Worm (Caenorhabditis elegans) whole organism, L4/young adult: ENCODE measurements around the gene C25F9.8.

ENCODE experiments used
- W03F9.2 ChIP-seq: fragments of 150-350 bp; optimal IDR thresholded peaks from 2 replicates; lab custom pipeline; 2014; ENCODE audit warnings: missing biosample characterization, missing genetic modification characterization
- dao-5 ChIP-seq: sonication (generic microtip); optimal IDR thresholded peaks from 2 replicates; lab custom pipeline; 2016; ENCODE audit warnings: missing genotype, missing genetic modification characterization, moderate library complexity, missing compliant biosample characterization
- him-1 ChIP-seq: sonication (generic microtip); optimal IDR thresholded peaks from 2 replicates; lab custom pipeline; 2016; ENCODE audit warnings: missing genotype, missing genetic modification reagents, missing genetic modification characterization, missing compliant biosample characterization

C25F9.8 gene

DNA sequence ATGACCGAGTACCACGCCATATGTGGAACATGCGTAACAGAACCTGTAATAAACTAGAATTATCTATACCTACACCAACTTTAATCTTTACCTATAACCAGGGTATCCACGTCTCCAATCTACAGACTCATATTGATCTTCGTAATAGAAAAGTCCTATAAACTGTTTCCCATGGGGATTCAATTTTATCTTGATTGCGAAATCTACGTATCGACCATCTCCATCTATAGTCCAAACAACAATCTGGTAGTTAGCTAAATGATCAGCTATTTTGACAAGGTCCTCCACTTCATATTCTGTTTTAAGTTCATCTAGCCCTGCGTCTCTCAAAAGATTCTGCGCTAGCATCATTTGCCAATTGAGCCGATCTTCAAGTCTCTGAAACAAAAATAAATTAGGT lies 34.8 kb downstream of the C25F9.8 start:
- TF ChIP-seq dao-5 (tag; lab: Kevin White, UChicago) = no peak
- TF ChIP-seq him-1 (tag; lab: Kevin White, UChicago) = no peak
- TF ChIP-seq W03F9.2 = no peak

DNA sequence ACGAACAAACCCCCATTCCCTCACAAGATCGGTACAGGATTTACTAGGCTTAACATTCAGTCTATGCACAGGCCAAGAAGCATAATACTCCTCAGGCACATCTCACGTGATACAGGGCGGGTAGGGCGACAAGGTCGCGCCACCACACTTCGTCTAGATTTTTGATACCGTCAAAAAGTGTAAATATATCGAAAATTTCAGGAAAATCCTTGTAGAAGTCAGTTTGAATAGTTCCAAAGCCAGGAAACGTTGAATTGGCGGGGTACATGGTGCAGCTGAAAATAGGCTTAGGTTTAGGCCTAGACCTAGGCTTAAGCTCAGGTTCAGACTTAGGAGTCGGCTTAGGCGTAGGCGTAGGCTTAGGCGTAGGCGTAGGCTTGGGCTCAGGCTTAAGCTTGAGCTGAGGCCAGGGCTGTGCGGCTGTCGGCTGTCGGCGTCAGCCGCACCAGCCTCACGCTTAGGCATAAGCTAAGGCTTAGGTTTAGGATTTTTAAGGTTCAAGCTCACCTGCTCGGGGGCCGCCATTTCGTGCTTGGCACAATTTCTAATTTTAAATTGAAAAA lies 35.6 kb downstream of the C25F9.8 start:
- TF ChIP-seq him-1 (tag; lab: Kevin White, UChicago) (no peak), W03F9.2 (no peak), dao-5 (tag; lab: Kevin White, UChicago) (no peak)

DNA sequence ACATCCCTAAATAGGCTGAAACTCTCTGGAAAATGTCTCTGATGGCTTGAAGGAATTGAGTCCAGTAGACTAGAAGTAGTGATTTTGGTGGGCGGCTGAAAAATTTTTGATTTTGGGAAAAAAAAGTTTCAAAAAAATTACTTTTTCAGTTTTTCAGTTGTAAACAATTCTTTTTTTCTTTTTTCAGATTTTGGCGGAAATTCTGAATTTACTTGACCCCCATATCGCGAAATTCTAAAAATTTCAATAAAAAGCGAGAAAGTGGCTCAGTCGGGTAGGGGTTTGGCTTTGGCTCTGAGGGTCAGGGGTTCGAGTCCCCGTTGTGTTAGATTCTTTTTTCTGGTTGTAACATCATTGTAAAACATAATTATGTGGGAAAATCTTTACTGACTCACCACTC lies 36.2 kb downstream of the C25F9.8 start, which contains the start of gene srw-85:
Gene srw-85 (minus strand): TSS at position 101 of the 400 bp plus-strand sequence.
- TF ChIP-seq W03F9.2 = no peak
- TF ChIP-seq dao-5 (tag; lab: Kevin White, UChicago) = no peak
- no peak for TF ChIP-seq him-1 (tag; lab: Kevin White, UChicago)

DNA sequence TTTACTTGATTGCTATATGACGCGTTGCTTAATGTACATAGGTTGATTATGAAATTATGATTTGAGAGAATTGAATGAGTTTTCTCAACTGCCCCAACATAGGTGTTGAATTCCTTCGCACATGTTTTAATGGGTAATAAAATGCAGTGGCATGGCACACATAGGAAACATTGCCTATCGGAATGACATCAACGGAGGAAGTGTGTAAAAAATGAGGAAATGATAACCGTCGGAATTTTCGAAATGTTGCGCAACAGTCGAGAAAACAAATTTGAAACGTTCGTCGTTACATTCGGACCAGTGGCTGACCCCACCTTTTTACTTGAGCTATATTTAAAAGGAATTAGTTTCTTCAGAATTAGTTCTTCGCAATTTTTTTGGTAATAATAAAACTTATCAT lies 37.2 kb downstream of the C25F9.8 start:
- TF ChIP-seq dao-5 (tag; lab: Kevin White, UChicago) = no peak
- no peak for TF ChIP-seq W03F9.2
- TF ChIP-seq him-1 (tag; lab: Kevin White, UChicago) = no peak

DNA sequence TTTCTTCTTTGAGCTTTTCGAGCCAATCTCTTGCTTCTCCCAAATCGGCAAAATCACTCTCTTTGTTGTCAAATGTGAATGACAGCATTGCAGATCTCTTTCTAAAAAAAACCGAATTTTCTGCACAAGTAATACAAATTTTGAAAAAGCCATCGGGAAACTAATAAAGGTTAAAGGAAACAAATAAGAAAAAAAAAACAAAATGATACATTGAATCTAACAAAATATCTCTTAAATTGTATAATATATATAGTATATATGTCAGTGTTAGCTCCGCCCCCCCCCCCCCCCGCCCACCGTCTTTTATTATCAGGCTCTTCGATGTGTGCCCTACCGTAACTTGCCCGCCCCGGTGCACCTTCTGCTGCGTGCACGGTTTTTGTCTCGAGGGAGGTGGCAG lies 38.1 kb downstream of the C25F9.8 start, which contains the start of gene C25F9.11:
Gene C25F9.11 (minus strand): TSS at position 101 of the 400 bp plus-strand sequence.
- TF ChIP-seq dao-5 (tag; lab: Kevin White, UChicago) (no peak), W03F9.2 (no peak), him-1 (tag; lab: Kevin White, UChicago) (no peak)

DNA sequence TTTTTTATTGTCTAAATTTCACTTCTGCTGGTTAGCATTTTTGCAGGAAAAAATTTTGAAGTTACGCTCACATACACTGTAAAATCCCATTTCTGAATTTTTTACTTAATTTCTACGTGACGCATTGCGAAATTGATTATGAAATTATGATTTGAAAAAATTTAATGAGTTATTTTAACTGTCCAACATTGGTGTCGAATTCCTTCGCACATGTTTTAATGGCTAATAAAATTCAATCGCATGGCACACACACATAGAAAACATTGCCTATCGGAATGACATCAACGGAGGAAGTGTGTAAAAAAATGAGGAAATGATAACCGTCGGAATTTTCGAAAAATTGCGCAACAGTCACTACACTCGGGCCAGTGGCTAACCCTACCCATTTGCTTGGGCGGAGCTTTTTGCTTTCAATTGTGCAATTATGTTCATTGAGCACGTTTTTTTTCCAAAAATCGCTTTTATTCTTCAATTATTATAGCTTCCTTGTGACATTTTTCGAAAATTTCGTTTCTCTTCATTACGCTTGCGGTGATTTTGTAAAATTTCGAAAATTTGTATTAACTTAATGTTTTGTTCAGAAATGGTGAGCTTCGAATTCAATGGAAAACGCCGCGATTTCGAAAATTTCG lies 39.1 kb downstream of the C25F9.8 start, which contains the start of gene C25F9.16:
Gene C25F9.16 (plus strand): TSS at position 582 of the 632 bp plus-strand sequence.
- TF ChIP-seq him-1 (tag; lab: Kevin White, UChicago) (no peak), dao-5 (tag; lab: Kevin White, UChicago) (no peak), W03F9.2 (no peak)

DNA sequence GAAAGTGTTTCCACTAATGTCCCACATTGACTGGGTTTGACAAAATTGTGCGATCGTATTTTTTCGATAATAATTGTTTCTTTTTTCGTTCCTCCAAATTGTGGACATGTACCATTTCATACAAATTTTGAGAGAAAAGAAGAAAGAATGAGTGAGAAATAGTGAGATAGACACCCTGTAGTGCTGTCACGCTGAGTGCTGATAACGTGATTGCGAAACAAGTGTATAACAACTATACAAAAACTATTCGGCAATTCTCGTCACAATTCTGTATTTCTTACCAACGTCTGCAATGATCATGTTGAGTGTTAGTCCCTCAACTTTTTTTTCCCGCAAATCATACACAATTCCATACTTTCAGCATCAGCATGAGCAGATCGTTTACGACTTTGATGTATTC lies 41.5 kb downstream of the C25F9.8 start, which contains the start of gene C25F9.14:
Gene C25F9.14 (plus strand): TSS at position 178 of the 400 bp plus-strand sequence.
- TF ChIP-seq dao-5 (tag; lab: Kevin White, UChicago) (no peak), W03F9.2 (no peak), him-1 (tag; lab: Kevin White, UChicago) (no peak)

DNA sequence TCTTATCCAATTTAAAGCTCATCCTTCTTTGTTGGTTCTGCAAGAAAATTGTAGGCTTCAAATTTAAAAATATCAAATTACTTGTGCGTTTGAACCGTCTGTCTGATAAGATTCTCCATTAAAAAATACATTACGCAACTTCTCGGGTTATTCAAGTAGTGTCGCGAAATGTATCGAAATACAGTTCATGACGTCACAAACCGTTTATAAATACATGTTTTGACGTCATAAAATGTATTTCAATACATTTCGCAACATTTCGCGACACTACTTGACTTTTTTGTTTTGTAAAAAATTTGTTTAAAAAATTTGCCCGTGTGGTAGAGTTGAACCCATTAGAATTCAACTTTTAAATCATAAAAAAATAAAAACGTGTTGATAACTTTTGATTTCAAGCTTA lies 48.7 kb downstream of the C25F9.8 start:
- TF ChIP-seq W03F9.2 (no peak), dao-5 (tag; lab: Kevin White, UChicago) (no peak), him-1 (tag; lab: Kevin White, UChicago) (no peak)

DNA sequence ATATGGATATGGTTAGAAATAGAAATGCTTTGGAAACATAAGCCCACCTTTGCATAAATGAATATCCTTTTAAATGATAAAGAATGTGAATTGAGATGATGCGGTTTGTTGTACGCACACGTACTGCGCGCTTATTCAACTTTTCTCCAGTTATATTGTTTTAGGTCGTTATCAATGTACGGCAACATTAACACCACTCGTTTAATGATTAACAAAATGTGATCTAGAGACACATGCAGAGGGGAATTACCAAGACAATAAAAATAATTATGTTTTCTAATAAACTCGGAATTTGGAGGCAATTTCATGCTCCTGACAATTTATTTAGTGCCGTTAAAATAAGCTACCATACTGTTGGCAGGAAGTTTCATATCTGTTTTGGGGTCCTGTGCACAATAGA lies 50.6 kb downstream of the C25F9.8 start, which contains the start of gene M04C3.1:
Gene M04C3.1 (minus strand): TSS at position 164 of the 400 bp plus-strand sequence.
- TF ChIP-seq W03F9.2 (no peak), him-1 (tag; lab: Kevin White, UChicago) (no peak)
